Worm (Caenorhabditis elegans): ENCODE results near the gene ZK1290.15.

The ZK1290.15 gene

DNA sequence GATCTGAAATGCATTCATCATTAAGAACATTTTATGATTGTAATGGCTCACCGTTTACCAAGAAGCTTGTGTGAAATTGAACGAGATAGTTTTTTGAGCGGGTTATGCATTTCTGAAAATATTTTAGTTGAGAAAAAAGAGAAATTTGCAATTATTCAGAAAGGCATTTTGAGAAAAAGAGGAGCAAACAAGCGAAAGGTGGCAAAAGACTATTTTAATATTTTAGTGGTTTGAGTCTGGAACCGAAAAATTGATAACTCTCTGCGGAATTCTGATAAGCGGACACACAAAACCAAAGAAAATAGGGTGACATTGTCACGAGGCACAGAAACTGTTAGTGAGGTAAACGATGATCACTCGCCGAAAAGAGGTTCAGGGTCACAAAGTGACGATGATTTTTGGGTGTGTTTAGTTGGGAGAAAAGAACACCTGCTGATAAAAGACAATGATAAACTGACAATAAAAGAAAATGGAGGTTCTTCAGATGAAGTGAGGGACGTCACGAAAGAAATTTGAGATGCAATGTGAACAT is 31.4 kb downstream of the ZK1290.15 start (continued):
- peak; percentile 87 for TF ChIP-seq hlh-30 (tag; optimal IDR thresholded peaks at IDR 0.05; ENCODE audit: insufficient read depth)
- no peak for TF ChIP-seq daf-16 (GFP tag; optimal IDR thresholded peaks at IDR 0.05)
- peak; percentile 85 for TF ChIP-seq daf-16 (tag; optimal IDR thresholded peaks at IDR 0.05)
- 0 out of 2 replicates have a peak, but pooled peaks have one; percentile 28 for TF ChIP-seq zfp-3 (GFP tag; conservative IDR thresholded peaks at IDR 0.05)
- peak; percentile 88 for TF ChIP-seq nhr-28 (tag; optimal IDR thresholded peaks at IDR 0.05)
- TF ChIP-seq dve-1 (tag; optimal IDR thresholded peaks at IDR 0.05; ENCODE audit: insufficient read depth): peak; percentile 91
- TF ChIP-seq lin-29 (GFP tag; IDR thresholded peaks at IDR 0.05): no peak
- TF ChIP-seq dmd-6 (GFP tag; IDR thresholded peaks at IDR 0.05): peak; percentile 98
- peak; percentile 93 for TF ChIP-seq hlh-11 (tag; optimal IDR thresholded peaks at IDR 0.05)
- TF ChIP-seq mxl-3 (GFP tag; optimal IDR thresholded peaks at IDR 0.05): peak; percentile 31
- peak; percentile 66 for TF ChIP-seq nhr-102 (tag; optimal IDR thresholded peaks at IDR 0.05)
- TF ChIP-seq nhr-41 (GFP tag; IDR thresholded peaks at IDR 0.05): peak; percentile 42; the same call in 1 of the 2 replicates
- TF ChIP-seq nhr-48 (tag; optimal IDR thresholded peaks at IDR 0.05): peak; percentile 43
- peak in 1 of 2 experiments; percentile 29 for TF ChIP-seq lsy-2 (tag; optimal IDR thresholded peaks at IDR 0.05)

DNA sequence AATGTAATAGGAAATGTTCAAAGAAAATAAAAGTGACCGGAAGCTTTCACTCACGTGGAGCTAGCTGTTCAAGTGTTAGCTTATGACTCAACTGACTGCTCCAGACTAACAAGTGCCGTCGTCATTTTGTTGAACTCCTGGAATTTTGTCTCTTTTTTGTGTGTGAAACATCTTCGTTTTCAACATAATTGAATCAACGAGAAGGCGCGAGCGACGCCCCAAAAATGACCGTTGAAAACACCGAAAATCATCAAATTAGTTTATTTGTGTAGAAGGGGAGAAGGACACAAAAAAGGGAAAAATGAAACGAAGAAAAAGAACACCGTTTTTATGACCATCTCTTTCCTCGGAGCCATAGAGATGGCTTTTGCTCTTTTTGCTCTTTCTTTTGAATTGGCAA is 32.1 kb downstream of the ZK1290.15 start, which contains the start of gene ZK1290.14:
TSS of gene ZK1290.14 (minus strand) at position 139 of the 400 bp plus-strand sequence.
- TF ChIP-seq nhr-102 (tag; optimal IDR thresholded peaks at IDR 0.05) (no peak), aha-1 (tag) (peak; percentile 68)

DNA sequence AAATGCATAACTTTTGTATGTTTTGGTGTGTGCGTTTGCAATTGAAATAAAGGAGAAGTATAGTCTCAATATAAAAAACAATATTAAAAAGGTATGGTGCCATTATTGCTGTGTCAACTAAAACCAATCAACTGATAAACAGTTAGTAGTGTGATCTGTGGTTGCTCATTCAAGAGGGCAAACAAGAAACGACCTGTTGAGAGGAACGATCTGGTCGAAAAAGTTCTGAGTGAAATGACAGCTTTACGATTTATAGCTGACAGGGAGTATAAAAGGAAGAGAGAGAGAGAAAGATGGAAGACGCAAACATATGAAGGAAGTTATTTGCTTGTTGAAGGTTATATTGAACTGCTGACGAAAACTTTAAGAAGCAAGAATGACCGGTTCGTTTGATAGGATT is 34.6 kb downstream of the ZK1290.15 start:
- TF ChIP-seq dve-1 (tag; optimal IDR thresholded peaks at IDR 0.05; ENCODE audit: insufficient read depth): peak; percentile 79
- TF ChIP-seq unc-62 (GFP tag; optimal IDR thresholded peaks at IDR 0.05 in 1 of 2): peak in 1 of 2 experiments; percentile 94
- TF ChIP-seq unc-62 (tag; optimal IDR thresholded peaks at IDR 0.05): no peak
- no peak for TF ChIP-seq zfp-3 (GFP tag; conservative IDR thresholded peaks at IDR 0.05)
- TF ChIP-seq dmd-6 (GFP tag; IDR thresholded peaks at IDR 0.05): peak; percentile 83
- no peak for TF ChIP-seq arid-1 (GFP tag; conservative IDR thresholded peaks at IDR 0.05)
- 0 out of 2 replicates have a peak, but pooled peaks have one; percentile 34 for TF ChIP-seq nhr-41 (GFP tag; IDR thresholded peaks at IDR 0.05)
- TF ChIP-seq mdl-1 (tag; optimal IDR thresholded peaks at IDR 0.05): peak in 1 of 2 experiments; percentile 33
- no peak for TF ChIP-seq mxl-2 (GFP tag; conservative IDR thresholded peaks at IDR 0.05)
- no peak for TF ChIP-seq daf-16 (GFP tag; optimal IDR thresholded peaks at IDR 0.05)
- peak; percentile 77 for TF ChIP-seq daf-16 (tag; optimal IDR thresholded peaks at IDR 0.05)
- no peak for TF ChIP-seq attf-4 (tag; optimal IDR thresholded peaks at IDR 0.05)
- TF ChIP-seq nhr-28 (tag; optimal IDR thresholded peaks at IDR 0.05): peak; percentile 30
- no peak for TF ChIP-seq T26A8.4 (GFP tag; IDR thresholded peaks at IDR 0.05)
- TF ChIP-seq egl-27 (tag; optimal IDR thresholded peaks at IDR 0.05): no peak
- peak; percentile 66 for TF ChIP-seq hlh-11 (tag; optimal IDR thresholded peaks at IDR 0.05)
- peak; percentile 35; the same call in 1 of the 2 replicates for TF ChIP-seq php-3 (GFP tag; IDR thresholded peaks at IDR 0.05)
- no peak for TF ChIP-seq tag-97 (GFP tag; IDR thresholded peaks at IDR 0.05)
- TF ChIP-seq nhr-48 (tag; optimal IDR thresholded peaks at IDR 0.05): peak; percentile 17

DNA sequence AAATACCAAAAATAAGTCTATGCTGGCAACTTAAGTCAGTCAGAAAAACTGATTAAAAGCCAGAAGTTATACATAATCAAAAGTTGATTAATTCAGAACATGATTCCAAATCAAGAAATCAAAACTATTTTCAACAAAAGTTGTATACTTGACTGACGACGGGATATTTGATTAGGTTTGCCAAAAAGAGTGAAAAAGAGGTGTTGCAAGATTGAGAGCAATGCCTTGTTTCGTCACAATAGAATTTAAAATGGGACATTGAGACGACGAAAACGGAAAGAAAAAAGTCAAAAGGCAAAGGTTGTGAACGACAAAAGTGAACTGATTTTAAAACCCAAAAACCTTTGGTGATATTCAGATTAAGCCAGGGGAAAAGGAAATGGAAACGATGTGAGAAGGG is 35.5 kb downstream of the ZK1290.15 start:
- TF ChIP-seq fkh-10 (GFP tag; optimal IDR thresholded peaks at IDR 0.05) (peak; percentile 92), lin-1 (GFP tag; IDR thresholded peaks at IDR 0.05) (no peak)

DNA sequence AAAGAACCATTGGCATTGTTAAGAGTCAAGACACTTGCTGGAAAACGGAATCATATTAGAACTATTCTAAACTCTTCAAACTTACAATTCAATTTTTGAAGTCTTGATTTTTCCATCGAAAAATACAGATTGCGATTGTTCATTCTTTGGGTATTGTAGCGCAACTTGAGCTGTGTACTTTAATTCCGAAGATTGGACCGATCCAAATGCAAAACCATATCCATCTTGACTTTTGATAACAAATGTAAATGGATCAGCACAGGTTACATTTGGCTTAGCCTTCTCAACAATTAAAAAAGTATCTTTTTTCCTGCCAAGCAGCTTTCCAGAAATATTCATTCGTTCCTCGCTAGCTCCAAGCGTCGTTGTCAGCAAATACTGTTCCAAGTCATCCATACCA is 37.5 kb downstream of the ZK1290.15 start:
- TF ChIP-seq php-3 (GFP tag; IDR thresholded peaks at IDR 0.05): no peak
- TF ChIP-seq ztf-11 (tag; optimal IDR thresholded peaks at IDR 0.05): no peak
- TF ChIP-seq hmg-1.1 (GFP tag; IDR thresholded peaks at IDR 0.05): no peak
- TF ChIP-seq lin-29 (GFP tag; IDR thresholded peaks at IDR 0.05): no peak
- no peak for TF ChIP-seq ceh-28 (tag; optimal IDR thresholded peaks at IDR 0.05)
- TF ChIP-seq unc-62 (GFP tag; optimal IDR thresholded peaks at IDR 0.05 in 1 of 2): peak in 1 of 2 experiments; percentile 96
- no peak for TF ChIP-seq unc-62 (tag; optimal IDR thresholded peaks at IDR 0.05)

Measured in whole organism, L4 larva.